Fruit fly (Drosophila melanogaster) whole organism, prepupa: Measurements from ENCODE around the gene CG1317.

Experiments used
- CG34406 ChIP-seq: fragments of 200-800 bp; sonication (Bioruptor generic); optimal IDR thresholded peaks from 3 replicates; lab custom pipeline; 2016; ENCODE audit warnings: missing biosample characterization, missing genetic modification characterization
- Lpt ChIP-seq: fragments of 200-800 bp; sonication (Bioruptor generic); optimal IDR thresholded peaks from 3 replicates; lab custom pipeline; 2016; ENCODE audit warnings: missing biosample characterization, missing genetic modification characterization
- Sox102F ChIP-seq: fragments of 200-800 bp; sonication (Bioruptor generic); optimal IDR thresholded peaks from 2 replicates; lab custom pipeline; 2016; ENCODE audit warnings: missing biosample characterization, mild to moderate bottlenecking, missing genetic modification characterization
- dsx ChIP-seq: fragments of 200-800 bp; optimal IDR thresholded peaks from 3 replicates; lab custom pipeline; 2019; ENCODE audit warnings: missing biosample characterization, mild to moderate bottlenecking, missing genetic modification characterization, moderate library complexity; ENCODE audit not compliant: poor library complexity, severe bottlenecking

- TF ChIP-seq Sox102F (GFP tag; lab: Kevin White, UChicago) (no peak), dsx (peak; percentile 23), CG34406 (GFP tag; lab: Kevin White, UChicago) (no peak), Lpt (GFP tag; lab: Kevin White, UChicago) (no peak)
Measured at dm6 chr3L:2387816-2388215, 16.1 kb upstream of the CG1317 start.
